Fruit fly (Drosophila melanogaster): Measurements from ENCODE around the gene Past1.

- TF ChIP-seq sv (GFP tag; optimal IDR thresholded peaks at IDR 0.05): no peak
- no peak for TF ChIP-seq N (GFP tag; optimal IDR thresholded peaks at IDR 0.05)
- no peak for TF ChIP-seq Hr78 (GFP tag; optimal IDR thresholded peaks at IDR 0.05)
- TF ChIP-seq Dfd (GFP tag; optimal IDR thresholded peaks at IDR 0.05): no peak
- no peak for TF ChIP-seq h (GFP tag; optimal IDR thresholded peaks at IDR 0.05)
- no peak for TF ChIP-seq rgr (GFP tag; optimal IDR thresholded peaks at IDR 0.05)
Observed at dm6 chr3R:12647954-12648353, 49.2 kb upstream of the Past1 start, which contains the start of gene Dtg.
